Worm (Caenorhabditis elegans): Measurements from ENCODE around the gene ZC518.8.

DNA sequence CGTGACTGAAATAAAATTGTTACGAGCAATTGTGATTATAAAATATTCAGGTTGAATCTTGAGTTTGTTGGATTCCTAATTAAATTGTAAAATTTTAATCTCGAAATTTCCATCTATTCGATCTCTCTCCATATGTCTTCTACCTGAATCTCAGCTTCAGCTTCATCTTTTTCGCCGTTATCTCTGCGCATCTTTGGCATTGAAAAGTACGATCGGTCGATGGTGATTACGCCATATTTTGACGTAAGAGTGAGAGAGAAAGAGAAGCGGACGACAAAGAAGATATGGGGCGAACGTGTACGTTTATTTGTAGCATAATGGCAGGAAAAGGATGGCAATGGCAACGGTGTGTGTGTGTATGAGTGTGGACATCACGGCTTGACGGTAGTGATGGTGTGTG, 4.9 kb upstream of the ZC518.8 start:
- no peak for TF ChIP-seq pha-4 (tag; optimal IDR thresholded peaks at IDR 0.05)
- TF ChIP-seq unc-62 (GFP tag; optimal IDR thresholded peaks at IDR 0.05), result no peak
- no peak for TF ChIP-seq elt-2 (tag; optimal IDR thresholded peaks at IDR 0.05)
- no peak for TF ChIP-seq R02D3.7 (tag; optimal IDR thresholded peaks at IDR 0.05)
- no peak for TF ChIP-seq nhr-77 (tag; optimal IDR thresholded peaks at IDR 0.05)

Data from whole organism, L3 larva.